Fruit fly (Drosophila melanogaster) whole organism, embryonic: ENCODE results near the gene AlaRS-m.

Experiments used
- B-H2 ChIP-seq: fragments of 200-800 bp; sonication (Bioruptor generic); optimal IDR thresholded peaks from 2 replicates; lab custom pipeline; 2018; ENCODE audit warnings: missing biosample characterization, mild to moderate bottlenecking, missing genetic modification characterization
- Bdp1 ChIP-seq: fragments of 200-800 bp; sonication (Bioruptor generic); optimal IDR thresholded peaks from 3 replicates; lab custom pipeline; 2016; ENCODE audit warnings: missing biosample characterization, missing genetic modification characterization
- CG13424 ChIP-seq: fragments of 200-800 bp; sonication (Bioruptor generic); optimal IDR thresholded peaks from 2 replicates; lab custom pipeline; 2019; ENCODE audit warnings: missing biosample characterization, mild to moderate bottlenecking, missing genetic modification characterization, moderate library complexity
- CG14667 ChIP-seq: fragments of 200-800 bp; sonication (Bioruptor generic); IDR thresholded peaks from 2 replicates; pipeline ENCODE4 v1.3.6; 2022; ENCODE audit warnings: missing biosample characterization, missing genetic modification characterization
- CG17361 ChIP-seq: fragments of 200-800 bp; sonication (Bioruptor generic); IDR thresholded peaks from 3 replicates; pipeline ENCODE4 v1.3.6; 2022; ENCODE audit warnings: missing biosample characterization, missing genetic modification characterization
- CG17802 ChIP-seq: fragments of 200-800 bp; sonication (Bioruptor generic); optimal IDR thresholded peaks from 2 replicates; lab custom pipeline; 2018; ENCODE audit warnings: missing biosample characterization, mild to moderate bottlenecking, missing genetic modification characterization, moderate library complexity
- CG17912 ChIP-seq: fragments of 200-800 bp; sonication (Bioruptor generic); optimal IDR thresholded peaks from 2 replicates; lab custom pipeline; 2018; ENCODE audit warnings: missing biosample characterization, mild to moderate bottlenecking, missing genetic modification characterization
- CG2199 ChIP-seq: fragments of 200-800 bp; sonication (Bioruptor generic); IDR thresholded peaks from 3 replicates; pipeline ENCODE4 v1.3.6; 2022; ENCODE audit warnings: missing biosample characterization, missing genetic modification characterization
- CG4617 ChIP-seq: fragments of 200-800 bp; sonication (Bioruptor generic); optimal IDR thresholded peaks from 3 replicates; lab custom pipeline; 2016; ENCODE audit warnings: missing biosample characterization, missing genetic modification characterization, borderline replicate concordance
- CG6683 ChIP-seq: fragments of 200-800 bp; sonication (Bioruptor generic); optimal IDR thresholded peaks from 2 replicates; lab custom pipeline; 2017; ENCODE audit warnings: missing biosample characterization, mild to moderate bottlenecking, missing genetic modification characterization, missing genetic modification reagents
- CG6689 ChIP-seq: fragments of 200-800 bp; sonication (Bioruptor generic); IDR thresholded peaks from 2 replicates; pipeline ENCODE4 v1.3.6; 2022; ENCODE audit warnings: missing biosample characterization, missing genetic modification characterization
- CG7786 ChIP-seq: fragments of 200-800 bp; sonication (Bioruptor generic); optimal IDR thresholded peaks from 2 replicates; lab custom pipeline; 2016; ENCODE audit warnings: missing biosample characterization, missing genetic modification characterization
- CG8765 ChIP-seq: fragments of 200-800 bp; sonication (Bioruptor generic); IDR thresholded peaks from 2 replicates; pipeline ENCODE4 v1.3.6; 2022; ENCODE audit warnings: missing biosample characterization, missing genetic modification characterization
- CG9215 ChIP-seq: fragments of 200-800 bp; sonication (Bioruptor generic); IDR thresholded peaks from 2 replicates; pipeline ENCODE4 v1.3.6; 2022; ENCODE audit warnings: missing biosample characterization, missing genetic modification characterization
- CG9437 ChIP-seq: fragments of 200-800 bp; sonication (Bioruptor generic); optimal IDR thresholded peaks from 2 replicates; lab custom pipeline; 2018; ENCODE audit warnings: missing biosample characterization, mild to moderate bottlenecking, missing genetic modification characterization
- CG9932 ChIP-seq: fragments of 200-800 bp; sonication (Bioruptor generic); IDR thresholded peaks from 2 replicates; pipeline ENCODE4 v1.3.6; 2022; ENCODE audit warnings: missing biosample characterization, missing genetic modification characterization
- CHES-1-like ChIP-seq: fragments of 200-800 bp; sonication (Bioruptor generic); optimal IDR thresholded peaks from 2 replicates; lab custom pipeline; 2016; ENCODE audit warnings: missing biosample characterization, missing genetic modification characterization
- Camta ChIP-seq: fragments of 200-800 bp; sonication (Bioruptor generic); optimal IDR thresholded peaks from 2 replicates; lab custom pipeline; 2016; ENCODE audit warnings: missing biosample characterization, missing genetic modification characterization
- E2f1 ChIP-seq: fragments of 200-800 bp; sonication (Bioruptor generic); IDR thresholded peaks from 2 replicates; pipeline ENCODE4 v1.3.6; 2022; ENCODE audit warnings: missing biosample characterization, missing genetic modification characterization
- Ets65A ChIP-seq: fragments of 200-800 bp; sonication (Bioruptor generic); peaks from one replicate; lab custom pipeline; 2016; ENCODE audit warnings: missing biosample characterization, missing genetic modification characterization
- Ets97D ChIP-seq: fragments of 200-800 bp; sonication (Bioruptor generic); optimal IDR thresholded peaks from 3 replicates; lab custom pipeline; 2016; ENCODE audit warnings: missing biosample characterization, missing genetic modification characterization
- GATAe ChIP-seq: fragments of 200-800 bp; sonication (Bioruptor generic); conservative IDR thresholded peaks from 2 replicates; pipeline ENCODE4 v1.3.6; 2022; ENCODE audit warnings: missing biosample characterization, missing genetic modification characterization
- H15 ChIP-seq: fragments of 200-800 bp; sonication (Bioruptor generic); IDR thresholded peaks from 3 replicates; pipeline ENCODE4 v1.3.6; 2022; ENCODE audit warnings: missing biosample characterization, missing genetic modification characterization
- HLH54F ChIP-seq: fragments of 200-800 bp; sonication (Bioruptor generic); optimal IDR thresholded peaks from 3 replicates; lab custom pipeline; 2016; ENCODE audit warnings: missing biosample characterization, missing genetic modification characterization
- HmgZ ChIP-seq: fragments of 200-800 bp; sonication (Bioruptor generic); optimal IDR thresholded peaks from 2 replicates; lab custom pipeline; 2018; ENCODE audit warnings: missing biosample characterization, mild to moderate bottlenecking, missing genetic modification characterization
- Hr39 ChIP-seq: fragments of >200 bp; optimal IDR thresholded peaks from 2 replicates; lab custom pipeline; 2017
- Lpt ChIP-seq: fragments of >200 bp; optimal IDR thresholded peaks from 2 replicates; lab custom pipeline; 2018; ENCODE audit warnings: missing biosample characterization, missing genetic modification characterization
- Mad ChIP-seq: fragments of 200-800 bp; sonication (Bioruptor generic); optimal IDR thresholded peaks from 2 replicates; lab custom pipeline; 2016; ENCODE audit warnings: missing biosample characterization, missing genetic modification characterization
- Ptx1 ChIP-seq: fragments of 200-800 bp; sonication (Bioruptor generic); IDR thresholded peaks from 2 replicates; pipeline ENCODE4 v1.3.6; 2022; ENCODE audit warnings: missing biosample characterization, missing genetic modification characterization
- Ssrp ChIP-seq: fragments of 200-800 bp; sonication (Bioruptor generic); optimal IDR thresholded peaks from 2 replicates; lab custom pipeline; 2018; ENCODE audit warnings: missing biosample characterization, mild to moderate bottlenecking, missing genetic modification characterization, moderate library complexity
- Taf1 ChIP-seq: fragments of 200-800 bp; sonication (Bioruptor generic); IDR thresholded peaks from 2 replicates; pipeline ENCODE4 v1.3.6; 2022; ENCODE audit warnings: missing biosample characterization, missing genetic modification characterization
- Tbp ChIP-seq: fragments of >200 bp; optimal IDR thresholded peaks from 2 replicates; lab custom pipeline; 2018; ENCODE audit warnings: missing biosample characterization, missing genetic modification characterization
- ash1 ChIP-seq: fragments of 200-800 bp; sonication (Bioruptor generic); optimal IDR thresholded peaks from 2 replicates; lab custom pipeline; 2018; ENCODE audit warnings: missing biosample characterization, mild to moderate bottlenecking, missing genetic modification characterization
- bbx ChIP-seq: fragments of 200-800 bp; sonication (Bioruptor generic); IDR thresholded peaks from 2 replicates; pipeline ENCODE4 v1.3.6; 2022; ENCODE audit warnings: missing biosample characterization, missing genetic modification characterization; ENCODE audit not compliant: partially characterized antibody
- crc ChIP-seq: fragments of 200-800 bp; sonication (Bioruptor generic); optimal IDR thresholded peaks from 2 replicates; lab custom pipeline; 2016; ENCODE audit warnings: missing biosample characterization, missing genetic modification characterization
- croc ChIP-seq: fragments of 200-800 bp; sonication (Bioruptor generic); conservative IDR thresholded peaks from 3 replicates; pipeline ENCODE4 v1.3.6; 2022; ENCODE audit warnings: missing biosample characterization, missing genetic modification characterization
- crp ChIP-seq, 2 experiments: fragments of 200-800 bp; sonication (Bioruptor generic); optimal IDR thresholded peaks; 2 replicates in 1 of 2; 3 replicates in 1 of 2; lab custom pipeline; 2017; ENCODE audit warnings: missing biosample characterization in 2 of 2, missing genetic modification characterization in 2 of 2, mild to moderate bottlenecking in 1 of 2, moderate library complexity in 1 of 2
- exex ChIP-seq: fragments of 200-800 bp; sonication (Bioruptor generic); optimal IDR thresholded peaks from 4 replicates; lab custom pipeline; 2018; ENCODE audit warnings: missing biosample characterization, mild to moderate bottlenecking, missing genetic modification characterization, moderate library complexity
- gfzf ChIP-seq: fragments of 200-800 bp; sonication (Bioruptor generic); optimal IDR thresholded peaks from 2 replicates; lab custom pipeline; 2016; ENCODE audit warnings: missing biosample characterization, mild to moderate bottlenecking, missing genetic modification characterization, moderate library complexity
- grau ChIP-seq: fragments of 200-800 bp; optimal IDR thresholded peaks from 3 replicates; lab custom pipeline; 2019; ENCODE audit warnings: missing biosample characterization, mild to moderate bottlenecking, missing genetic modification characterization, moderate library complexity
- jumu ChIP-seq: fragments of 200-800 bp; sonication (Bioruptor generic); optimal IDR thresholded peaks from 3 replicates; lab custom pipeline; 2016; ENCODE audit warnings: missing biosample characterization, missing genetic modification characterization
- kah ChIP-seq: fragments of 200-800 bp; sonication (Bioruptor generic); optimal IDR thresholded peaks from 2 replicates; lab custom pipeline; 2018; ENCODE audit warnings: missing biosample characterization, mild to moderate bottlenecking, missing genetic modification characterization
- p53 ChIP-seq: fragments of 200-800 bp; sonication (Bioruptor generic); optimal IDR thresholded peaks from 2 replicates; lab custom pipeline; 2016; ENCODE audit warnings: missing biosample characterization, missing genetic modification characterization
- sens-2 ChIP-seq: fragments of 200-800 bp; sonication (Bioruptor generic); IDR thresholded peaks from 2 replicates; pipeline ENCODE4 v1.3.6; 2022; ENCODE audit warnings: missing biosample characterization, missing genetic modification characterization
- seq ChIP-seq: fragments of 200-800 bp; sonication (Bioruptor generic); IDR thresholded peaks from 2 replicates; pipeline ENCODE4 v1.3.6; 2022; ENCODE audit warnings: missing biosample characterization, missing genetic modification characterization
- sob ChIP-seq: fragments of 200-800 bp; sonication (Bioruptor generic); IDR thresholded peaks from 2 replicates; pipeline ENCODE4 v1.3.6; 2022; ENCODE audit warnings: missing biosample characterization, missing genetic modification characterization
- sr ChIP-seq: fragments of 200-800 bp; sonication (Bioruptor generic); IDR thresholded peaks from 3 replicates; pipeline ENCODE4 v1.3.6; 2022; ENCODE audit warnings: missing biosample characterization, missing genetic modification characterization
- tio ChIP-seq: fragments of 200-800 bp; sonication (Bioruptor generic); optimal IDR thresholded peaks from 2 replicates; lab custom pipeline; 2017; ENCODE audit warnings: missing biosample characterization, missing genetic modification characterization, inconsistent platforms
- tup ChIP-seq: fragments of 200-800 bp; sonication (Bioruptor generic); optimal IDR thresholded peaks from 2 replicates; lab custom pipeline; 2016; ENCODE audit warnings: missing biosample characterization, mild to moderate bottlenecking, missing genetic modification characterization, moderate library complexity
- unc-4 ChIP-seq: fragments of 200-800 bp; sonication (Bioruptor generic); IDR thresholded peaks from 2 replicates; pipeline ENCODE4 v1.3.6; 2022; ENCODE audit warnings: missing biosample characterization, missing genetic modification characterization; ENCODE audit not compliant: partially characterized antibody
- unpg ChIP-seq: fragments of 200-800 bp; sonication (Bioruptor generic); optimal IDR thresholded peaks from 3 replicates; lab custom pipeline; 2018; ENCODE audit warnings: missing biosample characterization, mild to moderate bottlenecking, missing genetic modification characterization, moderate library complexity
- wek ChIP-seq: fragments of 200-800 bp; sonication (Bioruptor generic); optimal IDR thresholded peaks from 3 replicates; lab custom pipeline; 2018; ENCODE audit warnings: missing biosample characterization, mild to moderate bottlenecking, missing genetic modification characterization, moderate library complexity

The AlaRS-m gene

DNA sequence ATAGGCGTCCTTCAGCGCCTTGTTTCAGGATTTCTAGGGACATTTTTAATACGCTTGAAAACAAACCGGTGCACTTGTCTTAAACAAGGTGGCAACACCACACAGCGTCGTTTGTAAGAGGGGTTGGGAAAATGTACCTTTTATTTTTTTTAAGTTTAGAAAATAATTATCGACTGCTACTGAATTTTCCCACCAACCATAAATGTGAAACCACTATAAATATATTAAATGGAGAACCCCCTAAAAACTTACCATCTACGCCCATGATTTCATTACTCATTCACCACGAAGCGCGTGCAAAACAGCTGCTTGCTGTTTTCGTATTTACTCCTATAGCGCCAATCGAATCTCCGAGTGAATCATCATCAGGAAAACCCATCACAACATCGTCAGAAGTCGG, 6.6 kb upstream of the AlaRS-m start, which contains the start of the genes Tcs5 and CHMP2B (continued):
- no peak for TF ChIP-seq bbx
- peak; percentile 100 for TF ChIP-seq E2f1
- peak; percentile 100 for TF ChIP-seq CG6689
- TF ChIP-seq ash1: peak; percentile 97
- peak; percentile 100 for TF ChIP-seq B-H2 (GFP tag; lab: Kevin White, UChicago)
- peak; percentile 100 for TF ChIP-seq CG14667 (GFP tag; lab: Robert Waterston, UW)
- no peak for TF ChIP-seq unc-4 (GFP tag; lab: Robert Waterston, UW)
- TF ChIP-seq wek (GFP tag; lab: Kevin White, UChicago): peak; percentile 96
- peak; percentile 96 for TF ChIP-seq CG9437 (GFP tag; lab: Kevin White, UChicago)
- TF ChIP-seq Ssrp: peak; percentile 100
- TF ChIP-seq HmgZ: peak; percentile 100
- peak; percentile 96 for TF ChIP-seq CG17802 (tag; lab: Kevin White, UChicago)
- TF ChIP-seq crp (GFP tag; optimal IDR thresholded peaks at IDR 0.05; lab: Kevin White, UChicago): peak; percentile 95 to 96
- TF ChIP-seq seq (GFP tag; lab: Robert Waterston, UW): peak; percentile 100
- TF ChIP-seq CG17361 (GFP tag; lab: Robert Waterston, UW): peak; percentile 96
- TF ChIP-seq Ptx1 (GFP tag; lab: Robert Waterston, UW): peak; percentile 100
- TF ChIP-seq unpg (GFP tag; lab: Kevin White, UChicago): peak; percentile 100
- peak; percentile 99 for TF ChIP-seq crc
- TF ChIP-seq sens-2 (GFP tag; lab: Robert Waterston, UW): peak; percentile 100
- peak; percentile 97 for TF ChIP-seq CG6683 (GFP tag; lab: Kevin White, UChicago)
- TF ChIP-seq gfzf: peak; percentile 44
- peak; percentile 100 for TF ChIP-seq sob (GFP tag; lab: Robert Waterston, UW)
- TF ChIP-seq CG9215: peak; percentile 100
- TF ChIP-seq CG2199 (GFP tag; lab: Robert Waterston, UW): peak; percentile 100
- peak; percentile 100 for TF ChIP-seq sr (GFP tag; lab: Robert Waterston, UW)
- peak; percentile 100 for TF ChIP-seq H15 (GFP tag; lab: Robert Waterston, UW)
- TF ChIP-seq CHES-1-like (GFP tag; lab: Kevin White, UChicago): peak; percentile 99
- TF ChIP-seq CG4617 (GFP tag; lab: Kevin White, UChicago): peak; percentile 100
- peak; percentile 98 for TF ChIP-seq kah
- TF ChIP-seq Ets97D: peak; percentile 85
- TF ChIP-seq jumu (GFP tag; lab: Kevin White, UChicago): peak; percentile 100
- peak; percentile 100 for TF ChIP-seq HLH54F (GFP tag; lab: Kevin White, UChicago)
- peak; percentile 100 for TF ChIP-seq Mad (GFP tag; lab: Kevin White, UChicago)
- peak; percentile 100 for TF ChIP-seq Camta (GFP tag; lab: Kevin White, UChicago)
- peak; percentile 100 for TF ChIP-seq Taf1
- TF ChIP-seq croc: peak; percentile 100
- TF ChIP-seq grau (tag; lab: Kevin White, UChicago): peak; percentile 99
- TF ChIP-seq exex (tag; lab: Kevin White, UChicago): peak; percentile 97
- peak; percentile 100 for TF ChIP-seq tup (GFP tag; lab: Kevin White, UChicago)
- peak; percentile 100 for TF ChIP-seq tio (GFP tag; lab: Kevin White, UChicago)
- peak; percentile 99 for TF ChIP-seq CG7786 (GFP tag; lab: Kevin White, UChicago)
- TF ChIP-seq p53 (GFP tag; lab: Kevin White, UChicago): peak; percentile 98
- TF ChIP-seq CG8765: peak; percentile 100
- peak; percentile 99 for TF ChIP-seq CG17912 (GFP tag; lab: Kevin White, UChicago)
- no peak for TF ChIP-seq Tbp
- TF ChIP-seq Hr39: no peak
- peak; percentile 96 for TF ChIP-seq Bdp1 (GFP tag; lab: Kevin White, UChicago)
- TF ChIP-seq CG9932 (GFP tag; lab: Robert Waterston, UW): peak; percentile 100
- TF ChIP-seq CG13424: peak; percentile 100
- peak; percentile 99 for TF ChIP-seq Ets65A (GFP tag; lab: Kevin White, UChicago)
- TF ChIP-seq GATAe (GFP tag; lab: Robert Waterston, UW): peak; percentile 100
- no peak for TF ChIP-seq Lpt (GFP tag; lab: Kevin White, UChicago)
